Fruit fly (Drosophila melanogaster): ENCODE measurements around the gene Ggt-1.

The Ggt-1 gene

DNA sequence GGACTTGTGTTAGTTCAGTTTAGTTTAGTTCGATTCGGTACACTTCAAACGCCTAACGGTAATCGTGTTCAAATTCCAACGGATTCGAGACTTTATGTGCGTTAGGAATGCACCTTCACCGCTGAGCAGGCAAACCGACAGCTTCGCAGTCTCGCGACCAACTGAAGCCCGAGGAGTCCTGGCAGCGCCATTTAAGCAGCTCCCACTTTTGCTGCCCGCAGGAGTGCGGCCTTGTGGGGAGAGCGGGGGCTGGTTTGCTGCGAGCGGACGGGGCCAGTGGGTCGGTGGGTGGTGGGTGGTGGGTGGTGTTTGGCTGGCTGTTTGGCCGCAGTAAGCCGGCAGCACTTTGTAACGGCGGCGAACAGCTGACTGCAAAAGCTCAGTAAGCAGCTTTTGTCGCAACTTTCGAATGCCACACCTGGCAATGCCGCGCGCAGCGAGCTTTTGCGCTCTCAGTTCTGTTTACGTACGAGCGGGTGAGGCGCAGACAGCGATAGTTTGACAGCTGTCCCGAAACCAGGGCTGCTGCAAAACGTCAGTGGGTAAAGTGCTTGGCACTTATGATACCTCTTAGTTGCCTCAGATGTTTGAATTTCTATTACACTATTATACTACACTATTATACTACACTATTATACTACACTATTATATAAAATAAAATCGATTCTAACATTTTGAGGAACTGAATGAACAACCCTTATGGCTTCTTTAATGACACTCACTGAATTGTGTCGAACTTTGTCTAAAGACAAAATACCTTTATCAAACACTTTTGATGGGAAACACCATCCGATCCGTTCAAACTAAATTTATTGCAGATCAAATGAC, 32.8 kb downstream of the Ggt-1 start, which contains the start of gene CG32547 (continued):
- TF ChIP-seq Jarid2 (GFP tag; optimal IDR thresholded peaks at IDR 0.05): peak; percentile 11
- TF ChIP-seq CG15011 (GFP tag; optimal IDR thresholded peaks at IDR 0.05): no peak
- TF ChIP-seq Nf-YB (GFP tag; optimal IDR thresholded peaks at IDR 0.05): no peak
- no peak for TF ChIP-seq MTF-1 (GFP tag; optimal IDR thresholded peaks at IDR 0.05; ENCODE audit: borderline replicate concordance)
- no peak for TF ChIP-seq CG8290 (GFP tag; optimal IDR thresholded peaks at IDR 0.05)
- no peak for TF ChIP-seq CG8290 (tag; optimal IDR thresholded peaks at IDR 0.05)
- no peak for TF ChIP-seq CG6813 (GFP tag; optimal IDR thresholded peaks at IDR 0.05)
- no peak for TF ChIP-seq nerfin-1 (tag; optimal IDR thresholded peaks at IDR 0.05)
- no peak for TF ChIP-seq Elba2 (GFP tag; optimal IDR thresholded peaks at IDR 0.05)
- no peak for TF ChIP-seq Ets97D (GFP tag; optimal IDR thresholded peaks at IDR 0.05)
- no peak for TF ChIP-seq ssp (GFP tag; IDR thresholded peaks at IDR 0.05)
- no peak for TF ChIP-seq sisA (GFP tag; IDR thresholded peaks at IDR 0.05)
- no peak for TF ChIP-seq crc (GFP tag; optimal IDR thresholded peaks at IDR 0.05)
- TF ChIP-seq NC2α (GFP tag; optimal IDR thresholded peaks at IDR 0.05): no peak
- no peak for TF ChIP-seq her (GFP tag; optimal IDR thresholded peaks at IDR 0.05)
- TF ChIP-seq Atf-2 (GFP tag; optimal IDR thresholded peaks at IDR 0.05): no peak
- no peak for TF ChIP-seq CG18764 (GFP tag; optimal IDR thresholded peaks at IDR 0.05)
- TF ChIP-seq slou (GFP tag; optimal IDR thresholded peaks at IDR 0.05): no peak
- TF ChIP-seq gsb-n (tag; optimal IDR thresholded peaks at IDR 0.05): no peak
- TF ChIP-seq Adf1 (GFP tag; IDR thresholded peaks at IDR 0.05): no peak; the same call in 1 of the 2 replicates
- no peak for TF ChIP-seq CG4707 (GFP tag; optimal IDR thresholded peaks at IDR 0.05)
- no peak for TF ChIP-seq Tbp (GFP tag; optimal IDR thresholded peaks at IDR 0.05)
- peak; percentile 33; the same call in 1 of the 2 replicates for TF ChIP-seq unc-4 (GFP tag; IDR thresholded peaks at IDR 0.05; ENCODE audit: partially characterized antibody)
- TF ChIP-seq fd64A (GFP tag; optimal IDR thresholded peaks at IDR 0.05): no peak
- peak; percentile 90 for TF ChIP-seq CG7928 (GFP tag; optimal IDR thresholded peaks at IDR 0.05)
- no peak for TF ChIP-seq twi (tag; optimal IDR thresholded peaks at IDR 0.05)
- peak; percentile 1 for TF ChIP-seq unpg (GFP tag; optimal IDR thresholded peaks at IDR 0.05)
- TF ChIP-seq Blimp-1 (GFP tag; optimal IDR thresholded peaks at IDR 0.05): peak; percentile 5
- TF ChIP-seq CG13287 (GFP tag; IDR thresholded peaks at IDR 0.05; ENCODE audit: partially characterized antibody): peak; percentile 45; the same call in 1 of the 2 replicates
- no peak for TF ChIP-seq lab (GFP tag; optimal IDR thresholded peaks at IDR 0.05)
- TF ChIP-seq E2f2 (GFP tag; IDR thresholded peaks at IDR 0.05): peak; percentile 40; the same call in 1 of the 2 replicates
- TF ChIP-seq Fer3 (tag; optimal IDR thresholded peaks at IDR 0.05): no peak
- TF ChIP-seq CG16815 (GFP tag; optimal IDR thresholded peaks at IDR 0.05): no peak
- no peak for TF ChIP-seq CG16863 (GFP tag; optimal IDR thresholded peaks at IDR 0.05)
- no peak for TF ChIP-seq CG1832 (GFP tag; optimal IDR thresholded peaks at IDR 0.05)
- peak; percentile 5 for TF ChIP-seq CG2120 (GFP tag; optimal IDR thresholded peaks at IDR 0.05)
- TF ChIP-seq NK7.1 (GFP tag; optimal IDR thresholded peaks at IDR 0.05): no peak
- TF ChIP-seq dmrt99B (tag; optimal IDR thresholded peaks at IDR 0.05): peak; percentile 26
- TF ChIP-seq CG3847 (GFP tag; IDR thresholded peaks at IDR 0.05): peak; percentile 25; the same call in 1 of the 2 replicates
- no peak for TF ChIP-seq hkb (optimal IDR thresholded peaks at IDR 0.05)
- no peak for TF ChIP-seq hkb (GFP tag; IDR thresholded peaks at IDR 0.05)
- no peak for TF ChIP-seq Dll (GFP tag; IDR thresholded peaks at IDR 0.05; ENCODE audit: partially characterized antibody)
- no peak for TF ChIP-seq pros (GFP tag; optimal IDR thresholded peaks at IDR 0.05)
- TF ChIP-seq pita (GFP tag; optimal IDR thresholded peaks at IDR 0.05): no peak
- TF ChIP-seq sr (GFP tag; IDR thresholded peaks at IDR 0.05): no peak
- TF ChIP-seq pnt (GFP tag; optimal IDR thresholded peaks at IDR 0.05): no peak
- no peak for TF ChIP-seq kah (GFP tag; optimal IDR thresholded peaks at IDR 0.05)
- TF ChIP-seq CG1603 (tag; optimal IDR thresholded peaks at IDR 0.05): no peak
- 0 out of 2 replicates have a peak, but pooled peaks have one; percentile 17 for TF ChIP-seq Bgb (GFP tag; IDR thresholded peaks at IDR 0.05; ENCODE audit: partially characterized antibody)

Data from whole organism, embryonic.